Worm (Caenorhabditis elegans): ENCODE data around the gene spr-3.

spr-3 gene

ce11 chrX:4513657-4514143 is at the start of gene spr-3:
Gene spr-3, plus strand, starts transcription at chrX:4514093.
- no peak for TF ChIP-seq unc-62 (GFP tag; optimal IDR thresholded peaks at IDR 0.05)

- TF ChIP-seq unc-62 (GFP tag; optimal IDR thresholded peaks at IDR 0.05) = no peak
Observed at ce11 chrX:4464367-4464766, 49.5 kb upstream of the spr-3 start.

- TF ChIP-seq unc-62 (GFP tag; optimal IDR thresholded peaks at IDR 0.05) = no peak
Observed at ce11 chrX:4466218-4466617, 47.7 kb upstream of the spr-3 start, which contains the start of gene nmur-3. Gene nmur-3, plus strand, starts transcription at chrX:4466518.

DNA sequence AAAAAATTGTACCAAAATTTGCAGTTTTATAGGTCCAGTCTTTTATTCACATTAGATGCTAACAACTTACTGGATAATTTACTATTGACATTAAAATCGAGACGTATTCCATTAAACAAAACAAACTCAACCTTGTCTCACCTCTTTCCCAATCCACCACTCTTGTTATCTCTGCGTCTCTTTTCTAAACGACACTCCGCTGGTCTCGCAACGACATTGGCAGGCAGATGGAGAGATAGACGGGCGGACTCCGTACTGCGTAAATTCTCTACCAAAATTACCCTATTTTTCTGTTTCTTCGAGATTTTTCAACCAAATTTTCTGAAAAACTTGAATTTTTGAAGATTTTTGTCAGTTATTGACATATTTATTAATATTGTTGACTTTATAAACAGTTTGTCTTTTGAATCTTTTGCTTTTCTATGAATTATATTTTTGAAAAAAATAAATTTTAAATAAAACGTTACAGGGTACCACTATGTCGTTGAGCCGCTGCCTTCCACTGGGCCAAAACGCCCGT is 44.5 kb upstream of the spr-3 start, which contains the start of gene asb-2:
Gene asb-2, plus strand, starts transcription at position 470 of the 520 bp plus-strand sequence.
- TF ChIP-seq unc-62 (GFP tag; optimal IDR thresholded peaks at IDR 0.05) = no peak

ce11 chrX:4478503-4478902 is 35.4 kb upstream of the spr-3 start:
- no peak for TF ChIP-seq unc-62 (GFP tag; optimal IDR thresholded peaks at IDR 0.05)

- TF ChIP-seq unc-62 (GFP tag; optimal IDR thresholded peaks at IDR 0.05) = no peak
Observed at ce11 chrX:4479960-4480359, 33.9 kb upstream of the spr-3 start.

DNA sequence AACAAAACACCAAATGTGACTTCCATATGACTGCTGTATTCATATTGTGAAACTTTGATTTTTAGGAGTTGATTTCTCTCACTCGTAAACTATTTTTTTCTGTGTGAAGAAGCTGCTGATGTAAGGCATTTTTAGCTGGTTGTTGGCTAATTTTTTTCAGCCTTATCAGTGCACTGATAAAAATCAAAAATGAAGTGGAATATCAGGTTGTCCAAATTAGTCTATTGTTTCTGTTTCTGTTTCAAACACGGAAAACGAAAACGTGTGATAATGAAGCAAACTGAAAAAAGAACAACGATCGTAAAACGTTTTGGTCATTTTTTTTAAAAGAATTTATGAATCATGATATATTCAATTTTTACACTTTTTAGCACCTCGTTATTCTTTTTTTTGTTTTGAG is 33.1 kb upstream of the spr-3 start:
- no peak for TF ChIP-seq unc-62 (GFP tag; optimal IDR thresholded peaks at IDR 0.05)

DNA sequence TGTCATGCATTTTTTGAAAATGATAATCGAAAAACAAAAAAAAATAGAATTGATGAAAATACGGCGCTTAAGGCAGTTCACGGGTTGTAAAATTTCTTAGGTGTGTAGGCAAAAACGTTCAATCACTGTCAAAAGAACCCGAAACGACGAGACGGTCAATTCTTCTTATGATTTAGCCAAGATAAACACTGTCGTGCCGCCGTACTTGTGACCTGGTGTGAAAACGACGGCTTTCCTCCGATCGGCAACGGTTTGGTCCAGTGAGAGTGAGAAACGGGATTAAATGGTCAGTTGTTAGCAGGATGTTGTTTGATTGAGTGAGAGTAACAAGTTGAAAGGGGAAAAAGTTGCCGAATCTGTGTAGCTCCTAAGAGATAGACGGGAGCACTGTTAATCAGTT is 29.8 kb upstream of the spr-3 start:
- no peak for TF ChIP-seq unc-62 (GFP tag; optimal IDR thresholded peaks at IDR 0.05)

DNA sequence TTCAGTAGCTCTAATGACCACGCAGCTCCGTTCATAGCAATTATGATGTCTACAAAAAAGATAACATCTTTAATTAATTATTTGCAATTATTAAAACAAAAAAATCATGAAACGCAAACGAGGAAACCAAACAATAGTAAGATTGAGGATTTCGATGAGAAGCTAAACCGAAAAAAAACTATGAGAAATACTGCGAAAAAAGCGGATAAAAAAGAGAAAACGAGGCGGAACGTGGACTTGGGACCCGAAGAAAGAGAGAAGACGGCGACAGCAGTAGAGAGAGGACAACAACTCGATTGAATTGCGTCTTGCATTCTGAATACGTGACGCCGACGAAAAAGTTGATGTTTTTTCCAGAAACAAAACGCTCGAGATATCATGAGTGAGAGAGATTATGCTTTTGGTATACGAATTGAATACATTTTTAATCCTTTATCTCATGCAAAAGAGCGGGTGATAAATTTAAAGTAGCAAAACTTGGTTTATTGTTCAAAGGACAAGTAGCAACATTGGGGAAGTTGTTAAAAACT is 25.0 kb upstream of the spr-3 start, which contains the start of gene ncr-1:
Gene ncr-1, minus strand, starts transcription at position 51 of the 530 bp plus-strand sequence.
- TF ChIP-seq unc-62 (GFP tag; optimal IDR thresholded peaks at IDR 0.05) = no peak

ce11 chrX:4490400-4490799 is 23.5 kb upstream of the spr-3 start:
- no peak for TF ChIP-seq unc-62 (GFP tag; optimal IDR thresholded peaks at IDR 0.05)

ce11 chrX:4492199-4492598 is 21.7 kb upstream of the spr-3 start, which contains the start of gene F46H6.5:
Gene F46H6.5, minus strand, starts transcription at chrX:4492208.
- no peak for TF ChIP-seq unc-62 (GFP tag; optimal IDR thresholded peaks at IDR 0.05)

DNA sequence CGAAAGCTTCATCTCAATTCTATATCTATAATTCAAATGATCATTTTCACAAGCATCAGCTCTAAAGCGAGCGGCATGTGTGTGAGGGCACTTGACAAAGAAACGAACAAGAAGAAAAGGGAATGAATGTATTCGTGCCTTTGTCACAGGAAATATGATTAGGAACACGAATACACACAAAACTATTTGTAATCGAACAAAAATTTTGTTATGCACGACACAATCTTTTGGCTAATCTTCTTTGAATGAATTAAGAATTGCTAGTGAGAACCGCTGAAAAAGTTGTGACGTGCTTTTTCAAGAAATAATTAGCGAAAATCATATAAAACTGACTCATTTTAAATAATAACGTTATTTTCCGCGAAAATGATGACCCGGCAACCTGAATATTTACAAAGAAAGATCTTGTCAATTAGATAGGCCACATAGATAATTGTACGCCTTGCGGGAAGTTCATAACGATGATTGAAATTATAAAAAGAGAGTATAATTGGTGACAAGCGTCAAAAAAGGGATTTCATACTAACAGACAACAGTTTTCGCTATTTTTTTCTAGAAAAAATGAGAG is 20.4 kb upstream of the spr-3 start:
- no peak for TF ChIP-seq unc-62 (GFP tag; optimal IDR thresholded peaks at IDR 0.05)

- no peak for TF ChIP-seq unc-62 (GFP tag; optimal IDR thresholded peaks at IDR 0.05)
Observed at ce11 chrX:4495814-4496567, 17.9 kb upstream of the spr-3 start.

DNA sequence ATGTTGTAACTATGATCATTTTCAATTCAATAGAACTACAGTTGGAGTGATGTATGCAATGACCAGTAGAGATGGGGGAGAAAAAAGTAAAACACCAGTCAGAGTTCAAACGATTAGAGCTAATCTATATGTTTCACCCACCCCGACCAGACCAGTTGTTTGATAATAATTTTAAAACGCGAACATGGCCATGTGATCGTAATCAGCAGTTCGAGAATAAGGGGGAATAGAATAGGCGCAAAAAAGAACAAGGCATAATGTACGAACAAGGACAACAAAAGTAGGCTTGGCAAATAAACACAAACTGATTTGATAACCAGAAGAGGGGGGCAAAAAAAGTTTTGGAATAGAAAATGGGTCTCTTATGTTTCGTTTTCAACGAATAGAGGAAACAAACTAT is 15.8 kb upstream of the spr-3 start:
- no peak for TF ChIP-seq unc-62 (GFP tag; optimal IDR thresholded peaks at IDR 0.05)

DNA sequence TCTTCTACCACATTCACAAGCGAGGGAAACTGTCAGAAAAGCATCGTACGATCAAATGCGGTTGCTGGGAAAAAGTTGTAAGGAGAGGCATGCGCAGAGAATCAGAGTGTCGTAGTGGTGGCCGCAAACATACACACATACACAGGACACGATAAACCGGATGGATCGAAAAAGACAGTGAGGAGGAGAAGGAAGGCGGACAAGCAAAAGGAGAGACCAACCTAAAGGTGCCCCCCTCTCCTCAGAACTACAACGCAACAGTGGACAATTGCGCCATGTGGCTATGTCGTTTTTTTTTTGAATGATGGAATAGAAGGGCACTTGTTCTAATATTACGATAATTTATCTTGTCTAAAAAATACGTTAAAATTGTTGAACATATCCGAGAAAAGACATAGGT is 15.4 kb upstream of the spr-3 start:
- TF ChIP-seq unc-62 (GFP tag; optimal IDR thresholded peaks at IDR 0.05) = no peak

- no peak for TF ChIP-seq unc-62 (GFP tag; optimal IDR thresholded peaks at IDR 0.05)
Observed at ce11 chrX:4500499-4500898, 13.4 kb upstream of the spr-3 start.

DNA sequence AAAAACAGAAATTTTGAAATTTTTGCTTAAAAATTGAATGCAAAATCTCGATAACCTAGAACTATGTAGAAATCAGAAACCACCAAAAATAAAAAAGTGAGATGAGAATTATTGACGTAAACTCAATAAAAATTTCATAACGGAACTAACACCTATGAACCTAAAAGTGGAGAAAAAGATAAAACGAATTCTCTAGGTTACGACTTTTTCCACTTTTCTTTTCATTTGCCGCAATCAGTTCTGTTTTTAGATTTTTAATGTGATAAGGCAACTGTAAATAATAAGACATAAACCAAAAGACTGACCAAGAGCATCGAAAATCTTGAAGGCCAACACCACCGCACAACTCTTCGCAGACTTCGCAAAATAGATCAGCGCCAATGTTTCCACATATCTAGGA is 11.9 kb upstream of the spr-3 start:
- TF ChIP-seq unc-62 (GFP tag; optimal IDR thresholded peaks at IDR 0.05) = no peak
